Fruit fly (Drosophila melanogaster) ovary, adult (tissue): ENCODE measurements around the gene CG5162.

ENCODE experiments used
- CG17801 ChIP-seq: fragments of 200-800 bp; optimal IDR thresholded peaks from 2 replicates; lab custom pipeline; 2019; ENCODE audit warnings: missing biosample characterization, mild to moderate bottlenecking, missing genetic modification characterization, moderate library complexity; ENCODE audit not compliant: partially characterized antibody

Gene CG5162

DNA sequence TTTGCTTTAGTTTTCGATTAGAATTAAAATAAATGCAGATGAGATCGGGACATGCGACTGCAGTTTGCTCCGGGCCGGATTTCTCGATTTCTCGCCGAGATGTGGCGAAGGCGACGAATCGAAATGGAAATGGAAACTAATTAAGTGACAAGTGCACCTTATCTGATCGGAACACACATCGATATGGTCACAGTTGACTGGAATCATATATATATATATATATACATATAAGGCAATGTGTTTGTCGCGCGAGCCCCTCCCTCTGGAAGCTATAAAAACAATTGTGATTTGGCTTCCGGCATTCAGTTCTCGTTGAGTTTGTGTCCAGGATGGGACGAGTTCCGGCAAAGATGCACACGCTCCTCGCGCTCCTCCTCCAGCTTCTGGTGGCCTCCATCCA is at the start of gene CG5162:
Gene CG5162, plus strand, starts transcription at position 301 of the 400 bp plus-strand sequence.
- no peak for TF ChIP-seq CG17801 (GFP tag; lab: Kevin White, UChicago)

DNA sequence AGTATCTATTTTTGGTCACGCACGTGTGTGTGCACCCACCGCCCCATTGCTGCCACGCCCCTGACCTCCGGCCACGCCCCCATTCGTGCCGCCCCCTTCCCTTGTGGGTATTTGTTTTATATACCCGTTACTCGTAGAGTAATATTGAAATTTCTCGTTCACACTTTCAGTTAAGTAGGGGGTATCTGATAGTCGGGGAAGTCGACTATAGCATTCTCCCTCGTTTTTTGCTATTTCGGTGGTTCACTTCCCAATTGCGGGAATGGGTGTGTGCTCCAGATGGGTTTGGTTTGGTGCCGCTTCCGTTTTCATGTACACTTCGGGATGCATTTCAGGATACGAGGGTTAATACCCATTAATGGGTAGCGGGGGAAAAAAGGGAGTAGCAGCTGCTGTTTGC is 47.8 kb upstream of the CG5162 start:
- TF ChIP-seq CG17801 (GFP tag; lab: Kevin White, UChicago), result no peak

DNA sequence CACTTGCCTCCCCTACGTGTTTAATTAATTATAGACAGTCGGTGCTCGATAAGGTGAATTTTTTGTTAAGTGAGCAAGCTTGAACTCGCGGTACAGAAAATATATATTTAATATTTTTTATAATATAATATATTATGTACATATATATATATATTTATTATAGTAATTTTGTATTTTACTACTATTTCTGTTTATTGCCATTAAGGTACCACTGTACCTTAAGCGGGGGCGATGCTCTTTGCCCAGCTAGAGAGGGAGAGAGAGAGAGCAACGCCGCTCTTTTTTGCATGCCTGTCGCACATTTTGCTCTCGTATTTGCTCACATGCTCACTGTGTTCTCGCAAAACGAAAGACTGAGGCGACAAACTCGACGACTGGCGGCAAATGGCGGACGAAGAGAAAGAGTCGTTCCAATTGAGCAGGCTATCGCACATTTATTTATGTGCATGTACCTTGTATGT is 44.6 kb upstream of the CG5162 start:
- TF ChIP-seq CG17801 (GFP tag; lab: Kevin White, UChicago), result peak; percentile 10

DNA sequence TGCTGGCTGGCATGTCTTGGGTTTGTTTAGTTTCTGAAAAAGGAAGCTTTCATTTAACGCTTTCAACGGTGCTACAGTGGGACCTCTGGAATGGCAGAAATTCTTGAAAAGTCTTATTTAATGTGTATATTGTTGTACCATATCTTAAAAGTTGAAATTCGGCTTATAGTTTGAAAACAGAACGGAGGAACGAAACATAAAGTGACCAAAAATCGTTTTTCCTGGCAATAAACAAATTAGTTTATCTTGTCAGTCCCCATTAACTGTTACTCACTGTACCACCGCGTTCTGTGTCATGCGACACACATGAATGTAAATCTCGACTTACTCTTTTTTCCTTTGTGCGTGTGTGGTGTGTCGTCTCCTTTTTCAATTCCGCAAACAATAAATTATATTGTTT is 43.0 kb upstream of the CG5162 start:
- no peak for TF ChIP-seq CG17801 (GFP tag; lab: Kevin White, UChicago)

DNA sequence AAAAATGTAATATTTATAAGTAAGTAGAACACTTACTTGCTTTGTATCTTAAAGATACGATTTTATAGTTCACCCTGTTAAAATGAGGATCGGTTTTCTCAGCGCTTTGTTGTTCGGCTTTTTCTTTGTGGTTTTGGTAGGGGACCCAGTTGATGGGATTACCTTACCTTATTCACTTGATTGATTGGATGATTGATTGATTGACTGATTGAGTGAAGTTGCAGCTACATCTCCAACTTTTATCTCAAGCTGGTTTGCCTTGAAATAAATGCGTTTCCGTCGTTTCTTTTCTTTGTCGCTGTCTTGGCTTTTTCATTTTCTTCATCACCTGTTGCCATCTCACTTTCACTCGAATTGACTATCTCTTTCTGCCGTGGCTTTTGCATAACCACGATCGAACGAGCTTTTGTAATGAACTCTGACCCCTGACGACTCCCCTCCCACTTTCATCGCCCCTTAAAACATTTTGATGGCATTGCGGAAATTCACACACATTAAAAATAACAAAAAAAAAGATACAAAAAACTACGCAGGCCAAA is 42.3 kb upstream of the CG5162 start:
- TF ChIP-seq CG17801 (GFP tag; lab: Kevin White, UChicago), result no peak

DNA sequence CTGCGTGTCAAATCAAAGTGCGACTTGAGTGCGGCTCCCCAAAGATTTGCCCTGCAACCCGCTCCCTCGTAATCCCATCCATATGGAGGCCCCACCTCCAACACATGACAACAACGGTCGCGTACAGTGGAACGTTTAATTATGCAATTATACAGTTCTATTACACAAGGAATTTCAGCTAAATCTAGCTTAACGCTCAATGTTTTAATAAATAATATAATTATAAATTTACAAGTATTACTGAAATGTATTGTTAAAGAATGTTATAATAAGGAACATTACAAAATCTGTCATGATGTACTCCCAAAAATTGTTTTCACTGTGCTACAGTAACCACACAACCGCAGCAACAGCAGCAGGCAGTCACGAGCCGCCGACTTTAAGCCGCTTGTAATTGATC is 41.0 kb upstream of the CG5162 start:
- TF ChIP-seq CG17801 (GFP tag; lab: Kevin White, UChicago), result no peak

DNA sequence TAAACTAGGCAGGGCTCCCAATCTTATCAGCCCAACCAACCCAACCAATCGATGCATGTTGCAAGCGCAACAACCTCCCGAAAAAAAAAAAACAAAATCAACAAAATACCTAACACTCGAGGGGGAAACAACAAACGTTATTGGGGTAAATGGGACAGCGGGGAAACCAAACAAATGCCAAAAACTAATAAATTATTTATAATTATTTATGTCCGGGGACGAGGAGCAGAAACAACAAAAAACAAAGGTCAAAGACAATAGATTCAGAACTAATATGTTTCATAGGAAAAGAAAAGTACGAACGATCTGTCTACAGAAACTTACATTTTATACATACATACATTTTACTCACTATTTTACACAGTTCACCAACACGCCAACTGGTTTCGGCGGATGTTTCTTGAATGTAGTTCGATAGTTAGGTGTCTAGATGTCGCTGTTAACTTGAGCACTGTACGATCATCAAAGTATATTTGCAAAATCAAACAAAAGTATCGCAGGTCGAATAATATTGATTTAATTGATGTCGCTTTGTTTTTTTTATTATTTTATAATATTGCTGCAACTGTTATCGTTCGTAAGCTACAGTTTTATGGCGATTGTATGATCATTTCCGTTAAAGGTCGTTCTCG is 39.4 kb upstream of the CG5162 start:
- TF ChIP-seq CG17801 (GFP tag; lab: Kevin White, UChicago), result no peak

DNA sequence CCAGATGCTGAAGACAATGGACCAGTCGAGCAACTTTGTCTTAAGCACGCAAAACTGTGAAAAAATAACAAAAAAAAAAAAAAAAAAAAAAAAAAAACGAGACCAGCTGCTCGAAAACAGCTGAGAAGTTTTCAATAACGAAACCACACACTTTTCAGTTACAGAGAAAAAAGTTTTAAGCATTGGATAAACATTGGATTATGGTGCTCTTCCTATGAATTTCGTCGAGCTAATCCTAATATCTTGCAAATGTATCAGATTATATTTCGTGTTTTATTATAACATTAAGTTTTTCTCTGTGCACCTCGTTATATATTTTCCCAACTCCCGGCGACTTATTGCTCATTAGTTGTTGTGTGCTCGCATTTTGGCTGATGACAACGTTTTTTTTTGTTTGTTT is 38.6 kb upstream of the CG5162 start:
- no peak for TF ChIP-seq CG17801 (GFP tag; lab: Kevin White, UChicago)

DNA sequence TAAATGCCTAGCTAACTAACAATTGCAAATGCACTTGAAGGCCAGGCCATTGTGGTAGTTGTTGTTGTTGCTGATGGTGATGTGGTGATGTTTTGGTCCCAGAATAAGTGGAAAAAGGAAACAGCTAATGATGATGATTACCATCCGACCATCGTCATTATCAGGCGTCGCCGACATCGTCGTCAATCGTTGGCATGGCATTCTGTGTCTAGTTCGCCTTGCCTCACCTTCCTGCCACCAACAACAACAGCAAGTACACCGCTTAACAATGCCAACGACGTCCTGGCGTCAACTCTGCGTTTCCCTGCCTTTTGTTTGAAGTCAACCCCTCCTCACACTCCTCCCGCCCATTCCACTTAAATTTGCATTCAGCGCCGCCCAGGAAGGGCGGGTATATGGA is 37.5 kb upstream of the CG5162 start:
- no peak for TF ChIP-seq CG17801 (GFP tag; lab: Kevin White, UChicago)

DNA sequence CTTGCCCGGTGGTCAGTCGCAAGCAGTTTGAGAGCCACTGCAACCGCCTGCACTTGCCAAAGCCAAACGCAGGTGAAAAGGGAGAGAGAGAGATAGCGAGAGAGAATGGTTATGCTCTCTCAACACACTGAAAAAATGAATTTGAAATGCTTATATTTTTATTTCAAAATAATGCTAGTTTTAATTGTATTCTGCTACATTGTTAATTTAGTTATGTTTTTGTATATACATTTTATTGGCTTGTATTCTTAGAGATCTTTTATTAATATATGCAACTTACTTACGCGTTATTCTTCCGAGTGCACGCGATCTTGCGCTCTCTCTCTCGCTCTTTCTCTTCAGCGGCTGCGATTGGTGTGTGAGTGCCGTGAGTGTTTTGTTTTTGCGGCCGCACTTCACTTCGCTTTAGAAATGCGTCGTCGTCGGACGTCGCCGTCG is 36.6 kb upstream of the CG5162 start:
- peak; percentile 99 for TF ChIP-seq CG17801 (GFP tag; lab: Kevin White, UChicago)

DNA sequence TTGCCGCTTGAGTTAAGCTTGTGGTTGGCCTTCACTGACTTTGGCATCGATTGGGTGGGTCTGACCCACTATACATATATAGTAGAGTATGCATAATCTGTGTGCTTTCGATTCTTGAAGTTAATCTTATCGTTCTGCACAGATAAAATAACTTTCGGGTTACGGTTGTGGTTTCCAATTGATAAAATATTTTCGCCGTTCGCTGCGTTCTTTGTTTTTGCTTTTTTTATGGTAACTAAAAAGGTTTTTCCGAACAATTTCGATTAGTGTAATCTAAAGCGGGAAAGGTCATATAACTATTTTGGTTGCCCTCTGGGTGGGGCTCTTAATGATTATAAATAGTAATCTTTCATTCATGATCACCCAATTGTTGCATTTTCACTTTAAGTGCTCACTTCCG is 34.6 kb upstream of the CG5162 start:
- TF ChIP-seq CG17801 (GFP tag; lab: Kevin White, UChicago), result no peak

DNA sequence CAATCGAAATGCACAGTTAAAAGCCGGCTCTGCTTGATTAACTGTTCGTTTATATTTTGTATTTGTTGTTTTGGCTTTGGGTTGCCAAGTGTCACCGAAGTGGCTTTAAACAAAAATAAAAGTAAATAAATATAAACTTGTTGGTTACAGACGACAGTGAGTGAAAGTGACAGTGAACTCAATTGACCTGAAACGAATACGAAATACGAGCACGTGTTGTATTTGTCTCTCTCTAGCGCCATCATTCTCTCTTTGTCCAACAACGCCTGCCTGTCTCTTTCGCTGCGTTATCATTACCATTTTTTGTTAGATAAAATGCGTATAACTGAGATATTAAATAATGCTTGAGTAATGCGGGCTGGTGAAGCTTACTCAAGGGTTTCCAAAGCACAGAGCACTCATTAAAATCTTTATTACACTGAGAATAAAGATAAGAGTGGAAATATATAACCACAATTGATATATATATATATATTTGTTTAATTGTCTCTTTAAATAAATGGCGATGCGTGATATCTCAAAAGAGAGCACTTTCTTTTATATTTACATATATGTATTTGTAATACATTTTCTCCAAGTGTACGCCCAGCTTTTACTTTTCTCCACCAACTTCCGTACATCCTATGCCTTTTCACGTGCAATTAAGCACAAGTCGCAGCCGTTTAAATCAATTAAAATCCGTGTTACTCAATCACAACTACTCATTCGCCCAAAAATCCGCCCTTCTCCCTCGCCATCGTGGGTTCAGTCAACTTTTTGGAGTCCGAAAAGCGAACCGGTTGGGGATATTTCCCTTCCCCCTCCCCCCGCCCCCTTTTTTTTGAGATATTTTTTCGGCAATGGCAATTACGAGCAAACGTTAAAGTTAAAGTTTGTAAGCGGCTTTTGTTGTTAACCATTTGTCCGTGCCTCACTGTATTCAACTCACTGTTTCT is 33.6 kb upstream of the CG5162 start:
- no peak for TF ChIP-seq CG17801 (GFP tag; lab: Kevin White, UChicago)

DNA sequence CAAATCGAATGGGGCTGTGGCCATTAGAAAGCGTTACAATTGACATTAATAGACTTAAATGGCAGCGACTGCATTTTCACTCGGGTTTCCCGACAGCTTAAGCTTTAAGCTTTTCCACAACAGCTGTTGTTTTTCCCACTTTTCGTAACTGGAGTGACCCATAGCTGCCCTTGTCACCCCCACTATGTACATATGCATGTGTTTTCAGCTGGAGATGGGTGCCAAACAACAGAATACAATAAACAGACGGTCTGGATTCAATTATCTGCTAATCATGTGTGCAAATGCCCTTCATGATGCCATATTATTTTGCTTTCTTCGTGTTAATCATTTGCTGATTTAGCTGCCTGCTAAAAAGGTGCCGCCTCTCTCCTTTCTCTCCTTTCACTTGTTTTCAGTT is 31.6 kb upstream of the CG5162 start:
- TF ChIP-seq CG17801 (GFP tag; lab: Kevin White, UChicago), result no peak

DNA sequence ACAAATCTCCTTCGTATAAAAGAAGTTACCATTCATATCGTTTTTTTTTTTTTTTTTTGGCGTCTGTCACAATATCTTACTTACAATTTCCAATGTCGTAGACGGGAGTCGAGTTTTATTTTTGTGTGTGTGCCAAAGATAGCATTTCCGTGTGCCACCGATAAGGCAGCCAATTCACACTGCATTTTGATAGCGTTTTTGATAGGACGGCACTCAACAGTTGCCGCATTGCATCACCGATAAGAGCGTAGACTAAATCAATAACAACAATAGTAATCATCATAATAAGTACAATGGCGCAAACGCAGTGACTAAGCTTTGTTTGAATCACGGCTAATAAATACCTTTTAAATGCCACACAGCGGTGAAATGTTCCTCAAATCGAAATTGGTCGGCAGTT is 28.7 kb upstream of the CG5162 start:
- no peak for TF ChIP-seq CG17801 (GFP tag; lab: Kevin White, UChicago)

DNA sequence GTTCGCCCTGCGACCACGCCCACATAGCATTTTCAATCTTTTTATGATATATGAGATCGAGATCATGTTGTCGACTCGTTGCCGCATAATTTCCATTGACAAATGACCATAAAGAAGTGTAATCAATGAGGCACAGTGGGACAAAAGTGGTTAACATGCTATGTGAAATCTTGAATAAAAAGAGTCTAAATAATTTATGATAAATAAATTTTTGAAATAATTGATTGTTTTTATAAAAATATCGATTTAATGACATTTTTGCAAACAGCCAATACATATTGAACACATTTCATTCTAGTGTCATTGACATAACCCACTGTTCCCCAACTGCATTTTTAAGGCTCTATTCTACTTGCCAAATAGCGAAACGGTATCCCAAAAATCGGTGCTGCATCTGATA is 27.6 kb upstream of the CG5162 start:
- peak; percentile 26 for TF ChIP-seq CG17801 (GFP tag; lab: Kevin White, UChicago)
